Worm (Caenorhabditis elegans) whole organism, L1 larva: ENCODE measurements around the gene srg-6.

Experiments used
- C16A3.4 ChIP-seq: fragments of 150-350 bp; optimal IDR thresholded peaks from 2 replicates; lab custom pipeline; 2014; ENCODE audit warnings: missing biosample characterization, missing genetic modification characterization
- C34B4.2 ChIP-seq: sonication (generic microtip); optimal IDR thresholded peaks from 2 replicates; lab custom pipeline; 2017; ENCODE audit warnings: mild to moderate bottlenecking, missing genetic modification characterization, missing compliant biosample characterization
- ceh-8 ChIP-seq: fragments of 200-800 bp; sonication (Bioruptor generic); optimal IDR thresholded peaks from 2 replicates; lab custom pipeline; 2018; ENCODE audit warnings: mild to moderate bottlenecking, missing genetic modification characterization, moderate library complexity, missing compliant biosample characterization
- ces-1 ChIP-seq: fragments of 150-350 bp; optimal IDR thresholded peaks from 2 replicates; lab custom pipeline; 2014; ENCODE audit warnings: missing biosample characterization, missing genetic modification reagents, missing genetic modification characterization
- dpl-1 ChIP-seq, 3 experiments: fragments of 150-350 bp in 2 of 3; sonication (generic microtip) in 1 of 3; optimal IDR thresholded peaks; 2 replicates each; lab custom pipeline; 2014 to 2017; ENCODE audit warnings: missing biosample characterization in 3 of 3, missing genetic modification characterization in 3 of 3, missing genetic modification reagents in 3 of 3
- egl-27 ChIP-seq, 2 experiments: fragments of 150-350 bp in 1 of 2; sonication (generic microtip); optimal IDR thresholded peaks; 3 replicates each; lab custom pipeline; 2017 to 2018; ENCODE audit warnings: missing biosample characterization in 2 of 2, missing genetic modification characterization in 2 of 2, missing genetic modification reagents in 2 of 2
- elt-2 ChIP-seq: sonication (generic microtip); optimal IDR thresholded peaks from 2 replicates; lab custom pipeline; 2016; ENCODE audit warnings: missing genetic modification characterization, mild to moderate bottlenecking, inconsistent platforms, missing compliant biosample characterization, missing genetic modification reagents
- fkh-10 ChIP-seq: sonication (generic microtip); optimal IDR thresholded peaks from 2 replicates; lab custom pipeline; 2017; ENCODE audit warnings: missing biosample characterization, missing genetic modification reagents, missing genetic modification characterization
- fkh-4 ChIP-seq: sonication (generic microtip); optimal IDR thresholded peaks from 2 replicates; lab custom pipeline; 2016; ENCODE audit warnings: missing compliant biosample characterization, missing genetic modification characterization, borderline replicate concordance
- fos-1 ChIP-seq: fragments of 150-350 bp; optimal IDR thresholded peaks from 2 replicates; lab custom pipeline; 2014; ENCODE audit warnings: missing biosample characterization, missing genetic modification characterization
- hlh-17 ChIP-seq: fragments of 200-800 bp; sonication (Bioruptor generic); optimal IDR thresholded peaks from 2 replicates; lab custom pipeline; 2018; ENCODE audit warnings: missing genetic modification characterization, mild to moderate bottlenecking, missing compliant biosample characterization, moderate library complexity, borderline replicate concordance
- hlh-4 ChIP-seq: sonication (generic microtip); optimal IDR thresholded peaks from 2 replicates; lab custom pipeline; 2016; ENCODE audit warnings: mild to moderate bottlenecking, missing genetic modification characterization, missing compliant biosample characterization
- hpl-2 ChIP-seq: fragments of 150-350 bp; optimal IDR thresholded peaks from 2 replicates; lab custom pipeline; 2014; ENCODE audit warnings: missing biosample characterization, missing genetic modification reagents, missing genetic modification characterization
- isw-1 ChIP-seq: fragments of 200-800 bp; sonication (Bioruptor generic); IDR thresholded peaks from 2 replicates; pipeline ENCODE4 v1.3.6; 2022; ENCODE audit warnings: missing genetic modification characterization, missing compliant biosample characterization
- lin-13 ChIP-seq: fragments of 150-350 bp; optimal IDR thresholded peaks from 2 replicates; lab custom pipeline; 2014; ENCODE audit warnings: missing biosample characterization, missing genetic modification reagents, missing genetic modification characterization
- lin-14 ChIP-seq: fragments of 200-800 bp; sonication (Bioruptor generic); optimal IDR thresholded peaks from 2 replicates; lab custom pipeline; 2018; ENCODE audit warnings: mild to moderate bottlenecking, missing genetic modification characterization, moderate library complexity, missing compliant biosample characterization
- lin-35 ChIP-seq, 2 experiments: fragments of 150-350 bp; optimal IDR thresholded peaks; 2 replicates each; lab custom pipeline; 2014; ENCODE audit warnings: missing biosample characterization in 2 of 2, missing genetic modification characterization in 2 of 2, missing genetic modification reagents in 2 of 2
- lsy-2 ChIP-seq, 2 experiments: fragments of 150-350 bp; optimal IDR thresholded peaks; 2 replicates each; lab custom pipeline; 2014; ENCODE audit warnings: missing biosample characterization in 2 of 2, missing genetic modification characterization in 2 of 2
- mab-9 ChIP-seq: fragments of 200-800 bp; sonication (Bioruptor generic); IDR thresholded peaks from 2 replicates; pipeline ENCODE4 v1.3.6; 2022; ENCODE audit warnings: missing genetic modification reagents, missing genetic modification characterization, missing compliant biosample characterization
- mep-1 ChIP-seq: fragments of 150-350 bp; optimal IDR thresholded peaks from 2 replicates; lab custom pipeline; 2014; ENCODE audit warnings: missing biosample characterization, missing genetic modification characterization
- nhr-20 ChIP-seq: sonication (generic microtip); optimal IDR thresholded peaks from 2 replicates; lab custom pipeline; 2016; ENCODE audit warnings: mild to moderate bottlenecking, missing genetic modification characterization, missing compliant biosample characterization
- nhr-47 ChIP-seq: sonication (generic microtip); optimal IDR thresholded peaks from 2 replicates; lab custom pipeline; 2016; ENCODE audit warnings: mild to moderate bottlenecking, missing genetic modification characterization, moderate library complexity, missing compliant biosample characterization
- nhr-76 ChIP-seq: sonication (generic microtip); optimal IDR thresholded peaks from 2 replicates; lab custom pipeline; 2017; ENCODE audit warnings: missing biosample characterization, missing genetic modification characterization
- nhr-84 ChIP-seq: sonication (generic microtip); optimal IDR thresholded peaks from 2 replicates; lab custom pipeline; 2017; ENCODE audit warnings: missing biosample characterization, missing genetic modification characterization
- nhr-90 ChIP-seq: sonication (generic microtip); optimal IDR thresholded peaks from 2 replicates; lab custom pipeline; 2016; ENCODE audit warnings: mild to moderate bottlenecking, missing genetic modification characterization, missing compliant biosample characterization; ENCODE audit not compliant: poor library complexity
- pax-3 ChIP-seq: fragments of 200-800 bp; sonication (Bioruptor generic); optimal IDR thresholded peaks from 2 replicates; lab custom pipeline; 2018; ENCODE audit warnings: mild to moderate bottlenecking, missing genetic modification characterization, moderate library complexity, missing compliant biosample characterization
- rnt-1 ChIP-seq: sonication (generic microtip); optimal IDR thresholded peaks from 2 replicates; lab custom pipeline; 2016; ENCODE audit warnings: mild to moderate bottlenecking, missing genetic modification characterization, moderate library complexity, missing compliant biosample characterization
- skn-1 ChIP-seq: fragments of 150-350 bp; optimal IDR thresholded peaks from 2 replicates; lab custom pipeline; 2014; ENCODE audit warnings: missing biosample characterization, missing genetic modification characterization
- snu-23 ChIP-seq: sonication (generic microtip); optimal IDR thresholded peaks from 2 replicates; lab custom pipeline; 2016; ENCODE audit warnings: missing genetic modification characterization, missing compliant biosample characterization
- sox-4 ChIP-seq: sonication (generic microtip); optimal IDR thresholded peaks from 2 replicates; lab custom pipeline; 2016; ENCODE audit warnings: missing genetic modification characterization, missing compliant biosample characterization
- tlp-1 ChIP-seq: fragments of 150-350 bp; optimal IDR thresholded peaks from 2 replicates; lab custom pipeline; 2014; ENCODE audit warnings: missing biosample characterization, missing genetic modification characterization
- unc-62 ChIP-seq: fragments of 150-350 bp; optimal IDR thresholded peaks from 2 replicates; lab custom pipeline; 2014; ENCODE audit warnings: missing biosample characterization, missing genetic modification reagents, missing genetic modification characterization
- unc-86 ChIP-seq: sonication (generic microtip); optimal IDR thresholded peaks from 2 replicates; lab custom pipeline; 2016; ENCODE audit warnings: missing genetic modification characterization, missing compliant biosample characterization
- vab-15 ChIP-seq: sonication (generic microtip); optimal IDR thresholded peaks from 2 replicates; lab custom pipeline; 2017; ENCODE audit warnings: missing genotype, mild to moderate bottlenecking, missing genetic modification characterization, missing compliant biosample characterization
- ztf-11 ChIP-seq, 2 experiments: sonication (generic microtip); optimal IDR thresholded peaks; 2 replicates each; lab custom pipeline; 2016 to 2017; ENCODE audit warnings: missing genetic modification characterization in 2 of 2, missing biosample characterization in 1 of 2, missing compliant biosample characterization in 1 of 2
- ztf-4 ChIP-seq: fragments of 150-350 bp; optimal IDR thresholded peaks from 2 replicates; lab custom pipeline; 2014; ENCODE audit warnings: missing biosample characterization, missing genetic modification characterization

The srg-6 gene

DNA sequence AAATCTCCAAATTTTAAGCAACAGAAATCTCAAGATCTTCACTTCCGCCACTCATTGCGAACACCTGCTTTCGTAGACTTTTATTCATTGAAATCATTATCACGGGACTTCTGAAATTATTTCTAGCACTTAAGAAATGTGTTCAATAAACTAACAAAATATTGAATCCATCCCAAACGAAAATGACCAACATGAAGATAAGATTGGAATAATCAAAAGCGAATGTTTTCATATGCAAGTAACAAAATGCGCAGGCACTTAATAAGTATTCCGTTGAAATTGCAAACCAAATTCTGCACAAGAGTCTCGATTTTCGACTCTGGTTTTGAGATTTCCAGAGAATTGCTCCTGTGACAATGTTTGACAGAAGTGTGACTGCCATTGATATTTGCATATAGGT is 1.4 kb downstream of the srg-6 start, which contains the start of gene srg-5:
Gene srg-5 (minus strand): TSS at position 101 of the 400 bp plus-strand sequence.
- TF ChIP-seq sox-4 (tag; lab: Kevin White, UChicago), result no peak
- TF ChIP-seq ceh-8 (GFP tag; lab: Kevin White, UChicago), result no peak
- TF ChIP-seq skn-1 (tag; lab: Kevin White, UChicago), result no peak
- TF ChIP-seq mab-9, result no peak
- TF ChIP-seq hpl-2 (GFP tag; lab: Kevin White, UChicago), result no peak
- TF ChIP-seq lin-14, result no peak
- TF ChIP-seq unc-62 (GFP tag; lab: Kevin White, UChicago), result no peak
- TF ChIP-seq ztf-4 (tag; lab: Kevin White, UChicago), result no peak
- no peak for TF ChIP-seq lin-13

DNA sequence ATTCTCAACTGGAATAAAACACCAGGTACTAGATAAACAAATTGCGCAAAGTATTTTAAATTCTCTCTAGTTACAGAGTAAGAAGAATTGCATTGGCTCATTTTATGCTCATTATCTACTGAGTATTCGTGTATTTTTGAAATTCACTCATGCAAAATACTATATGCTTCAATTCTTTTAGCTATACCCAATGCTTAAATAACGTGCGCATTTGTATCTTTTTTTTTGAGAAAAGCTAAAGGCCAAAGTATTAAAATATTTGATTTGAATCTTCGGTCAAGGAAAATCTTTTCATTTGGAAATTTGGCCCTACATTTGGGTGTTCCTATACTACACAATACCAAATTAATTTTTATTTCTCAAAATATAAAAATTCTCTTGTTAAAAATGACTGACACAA is 3.8 kb downstream of the srg-6 start, which contains the start of gene srg-4:
Gene srg-4 (minus strand): TSS at position 101 of the 400 bp plus-strand sequence.
- TF ChIP-seq vab-15 (tag; lab: Kevin White, UChicago) (no peak), pax-3 (tag; lab: Kevin White, UChicago) (no peak), lin-35 (GFP tag; optimal IDR thresholded peaks at IDR 0.05; lab: Kevin White, UChicago) (no peak), isw-1 (GFP tag; lab: Robert Waterston, UW) (no peak), dpl-1 (GFP tag; optimal IDR thresholded peaks at IDR 0.05; lab: Kevin White, UChicago) (no peak), rnt-1 (tag; lab: Kevin White, UChicago) (no peak), tlp-1 (tag; lab: Kevin White, UChicago) (no peak), fos-1 (tag; lab: Kevin White, UChicago) (no peak), fkh-4 (tag; lab: Kevin White, UChicago) (no peak), egl-27 (tag; optimal IDR thresholded peaks at IDR 0.05; lab: Kevin White, UChicago) (no peak), elt-2 (tag; lab: Kevin White, UChicago) (no peak), snu-23 (no peak), C16A3.4 (tag; lab: Kevin White, UChicago) (no peak), unc-86 (tag; lab: Kevin White, UChicago) (no peak), fkh-10 (no peak)

DNA sequence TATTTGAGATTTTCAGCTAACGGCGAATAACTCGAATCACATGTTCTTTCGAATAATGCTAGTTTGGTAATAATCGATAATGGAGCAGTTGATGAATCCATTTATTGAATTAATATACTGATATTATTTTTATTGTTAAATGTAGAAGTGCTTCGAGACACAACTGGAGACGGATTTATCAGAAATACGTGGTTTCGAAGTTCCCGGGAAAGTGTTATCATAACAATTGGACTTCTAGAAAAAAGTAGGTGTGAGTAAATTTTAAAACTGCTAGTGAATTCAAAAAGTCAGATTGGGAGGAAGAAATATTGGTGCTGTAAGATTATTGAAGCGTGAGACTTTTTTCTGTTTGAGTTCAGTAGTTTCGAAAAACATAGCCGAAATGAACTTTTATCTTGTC is 5.7 kb downstream of the srg-6 start, which contains the start of gene srg-2:
Gene srg-2 (minus strand): TSS at position 101 of the 400 bp plus-strand sequence.
- TF ChIP-seq nhr-84 (tag; lab: Kevin White, UChicago), result no peak
- TF ChIP-seq lsy-2 (tag; optimal IDR thresholded peaks at IDR 0.05; lab: Kevin White, UChicago), result no peak
- no peak for TF ChIP-seq fos-1 (tag; lab: Kevin White, UChicago)
- TF ChIP-seq hlh-17 (GFP tag; lab: Kevin White, UChicago), result no peak
- TF ChIP-seq mep-1 (tag; lab: Kevin White, UChicago), result no peak
- no peak for TF ChIP-seq nhr-90 (tag; lab: Kevin White, UChicago)
- no peak for TF ChIP-seq ces-1 (GFP tag; lab: Kevin White, UChicago)
- no peak for TF ChIP-seq snu-23
- no peak for TF ChIP-seq nhr-20 (tag; lab: Kevin White, UChicago)
- no peak for TF ChIP-seq nhr-47 (tag; lab: Kevin White, UChicago)
- no peak for TF ChIP-seq hlh-4 (tag; lab: Kevin White, UChicago)
- no peak for TF ChIP-seq ztf-11 (tag; optimal IDR thresholded peaks at IDR 0.05; lab: Kevin White, UChicago)

DNA sequence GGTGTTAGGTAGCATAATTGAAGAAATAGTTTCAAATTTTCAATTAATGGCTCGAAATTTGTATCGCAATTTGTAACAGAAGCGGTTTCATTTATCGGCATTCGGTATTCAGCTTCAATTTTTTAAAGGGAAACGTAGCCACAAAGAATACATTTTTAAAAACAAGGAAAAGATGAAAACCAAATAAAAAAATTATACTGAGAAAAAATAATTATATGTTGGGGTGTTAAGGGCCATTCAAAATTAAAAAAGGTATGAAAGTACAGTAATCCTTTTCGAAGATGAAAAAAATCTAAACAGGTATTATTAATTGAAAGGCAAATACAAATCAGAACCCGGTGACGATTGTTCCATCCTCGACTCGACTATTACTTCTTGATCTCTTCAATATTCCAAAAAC is 7.5 kb downstream of the srg-6 start, which contains the start of gene srg-1:
Gene srg-1 (minus strand): TSS at position 101 of the 400 bp plus-strand sequence.
- TF ChIP-seq C34B4.2 (tag; lab: Kevin White, UChicago) (no peak), nhr-76 (tag; lab: Kevin White, UChicago) (no peak), elt-2 (tag; lab: Kevin White, UChicago) (no peak)
